Fruit fly (Drosophila melanogaster) S2 (cell line): Measurements from ENCODE around the gene CG31777.

Experiments used
- CG8478 ChIP-seq: fragments of >200 bp; optimal IDR thresholded peaks from 2 replicates; lab custom pipeline; 2018
- CTCF ChIP-seq, 2 experiments: fragments of >200 bp; optimal IDR thresholded peaks; 2 replicates each; lab custom pipeline; 2018

Gene CG31777

DNA sequence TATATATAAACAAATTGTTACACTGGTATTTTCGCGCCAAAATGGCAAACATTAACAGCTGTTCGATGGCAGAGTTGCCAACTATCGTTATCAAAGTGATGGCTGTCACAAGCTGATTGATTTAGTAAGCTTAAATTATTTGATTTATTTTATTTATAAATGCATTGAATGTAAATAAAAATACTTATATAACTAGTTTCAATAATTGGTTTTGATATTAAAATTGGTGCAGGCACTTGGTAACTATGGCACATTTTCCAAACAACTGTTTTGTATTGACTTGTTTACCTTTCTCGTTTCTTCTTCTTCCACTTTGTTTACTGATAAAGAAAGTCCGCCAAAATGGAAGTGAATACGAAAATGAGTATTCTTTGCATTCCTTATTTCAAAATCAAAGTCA is 4.8 kb upstream of the CG31777 start, which contains the start of gene cutlet:
TSS of gene cutlet (minus strand) at position 84 of the 400 bp plus-strand sequence.
- TF ChIP-seq CG8478 (lab: Kevin White, UChicago): no peak
- TF ChIP-seq CTCF (optimal IDR thresholded peaks at IDR 0.05; lab: Kevin White, UChicago): no peak

DNA sequence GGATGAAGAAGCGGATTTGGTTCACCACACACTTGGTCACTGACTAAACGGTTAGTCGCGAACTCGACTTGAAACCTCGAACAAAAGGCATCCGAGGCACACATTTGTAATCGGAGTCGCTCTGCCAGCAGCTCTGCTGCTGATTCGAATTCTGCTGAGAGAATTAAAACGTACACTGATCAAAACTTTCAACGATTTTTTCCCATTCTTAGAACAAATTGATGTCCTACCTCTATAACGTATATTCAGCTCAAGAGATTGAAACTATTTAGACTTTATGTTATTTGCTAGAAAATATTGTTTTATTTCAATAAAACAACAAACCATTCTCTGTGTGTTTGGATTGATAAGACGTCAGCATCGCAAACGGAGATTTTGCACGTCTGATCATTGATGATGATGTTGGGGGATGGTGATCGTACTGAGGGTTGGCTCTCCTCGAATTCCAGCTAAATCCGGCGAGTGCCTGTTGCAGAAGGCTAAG is 1.4 kb downstream of the CG31777 start, which contains the start of gene CG31778:
TSS of gene CG31778 (minus strand) at position 51 of the 484 bp plus-strand sequence.
- TF ChIP-seq CTCF (optimal IDR thresholded peaks at IDR 0.05; lab: Kevin White, UChicago) (no peak), CG8478 (lab: Kevin White, UChicago) (no peak)

DNA sequence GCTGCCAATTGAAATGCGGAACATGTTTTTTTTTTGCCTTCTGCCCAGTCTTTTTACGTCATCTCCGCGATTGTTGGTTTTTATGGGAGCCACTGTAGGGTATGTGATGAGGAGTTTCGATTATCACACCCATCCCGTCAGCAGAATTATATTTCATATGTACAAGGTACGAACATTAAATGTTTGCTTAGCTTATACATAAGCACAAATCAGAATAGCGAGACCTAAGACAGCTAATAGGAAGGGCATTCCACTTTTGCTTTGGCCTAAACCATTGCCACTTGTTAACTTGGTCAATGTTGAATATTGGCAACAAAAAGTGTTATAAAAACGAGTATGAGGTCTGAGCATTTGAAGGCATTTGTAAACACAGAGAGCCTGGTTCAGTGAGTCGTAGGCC is 3.6 kb downstream of the CG31777 start, which contains the start of gene CG2816:
TSS of gene CG2816 (plus strand) at position 400 of the 400 bp plus-strand sequence.
- no peak for TF ChIP-seq CTCF (optimal IDR thresholded peaks at IDR 0.05; lab: Kevin White, UChicago)

DNA sequence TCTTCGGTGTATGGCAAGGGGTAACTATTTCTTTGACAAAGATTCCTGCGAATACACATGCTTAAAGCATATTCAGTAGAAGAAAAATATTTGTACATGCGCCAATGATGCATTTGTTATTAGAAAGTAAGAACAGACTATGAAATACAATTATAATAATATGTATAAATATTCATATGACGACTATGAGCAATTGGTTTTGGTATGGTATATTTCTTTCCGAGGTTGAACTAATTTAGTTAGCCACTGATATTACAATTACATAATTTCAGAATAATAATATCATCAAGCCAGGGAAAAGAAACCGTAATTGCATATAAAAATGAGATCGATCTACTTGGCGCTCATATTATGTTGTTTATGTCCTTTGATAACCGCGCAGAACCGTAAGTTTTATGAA is 5.3 kb downstream of the CG31777 start, which contains the start of gene CG43145:
TSS of gene CG43145 (plus strand) at position 301 of the 400 bp plus-strand sequence.
- TF ChIP-seq CG8478 (lab: Kevin White, UChicago) (no peak), CTCF (optimal IDR thresholded peaks at IDR 0.05; lab: Kevin White, UChicago) (no peak)

DNA sequence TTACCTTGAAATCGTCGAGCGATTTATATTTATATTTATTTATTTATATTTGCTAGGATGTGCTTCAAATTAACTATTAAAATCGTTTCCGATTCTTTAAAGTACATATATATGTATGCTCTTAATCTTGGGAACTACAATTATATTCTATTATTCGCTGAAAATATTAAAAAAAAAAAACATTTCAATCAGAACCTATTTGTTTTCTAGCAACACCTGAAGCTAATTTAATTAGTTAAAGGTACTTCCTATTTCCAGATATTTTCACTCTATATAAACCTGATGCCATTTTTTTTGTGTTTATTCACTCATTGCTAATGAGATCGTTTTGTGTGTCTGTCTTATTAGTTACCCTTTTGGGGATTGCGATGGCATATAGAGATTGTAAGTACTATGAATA is 5.9 kb downstream of the CG31777 start, which contains the start of gene CG42467:
TSS of gene CG42467 (plus strand) at position 301 of the 400 bp plus-strand sequence.
- TF ChIP-seq CTCF (optimal IDR thresholded peaks at IDR 0.05; lab: Kevin White, UChicago): no peak
- TF ChIP-seq CG8478 (lab: Kevin White, UChicago): no peak

DNA sequence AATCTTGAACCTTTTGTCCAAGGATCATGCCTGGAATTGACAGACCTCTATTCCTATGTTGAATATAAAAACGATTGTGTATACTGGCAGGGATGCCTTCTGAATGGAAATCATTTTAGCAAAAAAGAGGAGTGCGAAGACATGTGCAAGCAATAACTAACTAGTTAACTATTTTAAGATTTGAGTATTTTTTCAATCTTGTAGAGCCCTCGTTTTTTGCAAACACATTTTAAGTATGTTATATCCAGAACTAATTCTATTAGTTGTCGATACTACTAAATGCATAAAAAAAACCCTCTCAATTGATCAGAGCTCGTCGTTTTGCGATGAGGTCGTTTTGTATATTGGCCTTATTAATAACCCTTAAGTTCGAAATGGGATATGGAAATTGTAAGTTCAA is 6.5 kb downstream of the CG31777 start, which contains the start of gene Sfp24C1:
TSS of gene Sfp24C1 (plus strand) at position 301 of the 400 bp plus-strand sequence.
- TF ChIP-seq CTCF (optimal IDR thresholded peaks at IDR 0.05; lab: Kevin White, UChicago) (no peak), CG8478 (lab: Kevin White, UChicago) (no peak)

DNA sequence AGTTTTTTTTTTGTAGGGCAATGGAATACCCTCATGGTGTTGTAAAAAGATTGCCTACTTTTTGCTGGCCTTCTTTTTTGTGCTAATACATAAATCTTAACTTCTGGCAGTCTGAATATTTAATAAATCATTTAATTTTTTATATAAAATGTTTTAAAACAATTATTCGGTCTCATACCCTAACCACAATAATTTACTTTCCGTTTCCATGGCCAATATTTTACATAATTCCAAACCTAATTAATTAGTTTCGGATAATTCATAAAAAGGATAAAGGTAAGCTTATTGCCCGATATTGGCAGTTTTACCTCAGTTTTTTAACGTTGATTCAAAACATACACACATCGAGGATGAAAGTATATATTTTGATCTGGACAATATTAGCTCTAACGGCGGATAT is 7.0 kb downstream of the CG31777 start, which contains the start of gene CG42465:
TSS of gene CG42465 (plus strand) at position 301 of the 400 bp plus-strand sequence.
- TF ChIP-seq CG8478 (lab: Kevin White, UChicago) (no peak), CTCF (optimal IDR thresholded peaks at IDR 0.05; lab: Kevin White, UChicago) (no peak)

DNA sequence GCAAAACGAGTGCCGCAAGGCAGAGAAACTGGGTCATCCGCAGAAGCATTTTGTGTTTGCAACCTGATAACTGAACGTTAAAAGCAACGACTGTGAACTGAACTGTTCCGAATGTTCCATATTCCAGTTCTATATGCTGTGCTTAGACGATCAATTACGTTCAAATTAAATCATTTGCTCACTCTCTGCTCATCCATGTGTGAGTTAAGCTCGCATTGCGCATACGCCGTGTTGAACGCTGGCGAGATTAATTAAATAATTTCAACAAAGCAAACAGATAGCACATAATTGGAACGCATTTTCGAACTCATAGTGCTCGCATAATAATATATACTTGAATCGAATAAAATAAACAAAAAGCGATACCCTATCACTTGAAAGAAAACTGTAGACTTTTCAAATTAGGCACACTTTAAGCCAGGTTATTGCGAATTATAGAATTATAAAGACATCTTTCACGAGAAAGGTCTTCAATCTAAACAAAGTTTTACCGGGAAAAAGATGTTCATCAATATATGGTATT is 7.8 kb downstream of the CG31777 start, which contains the start of the genes CG10031 and CG42464:
TSS of gene CG10031 (minus strand) at position 101 of the 523 bp plus-strand sequence.
TSS of gene CG42464 (plus strand) at position 473 of the 523 bp plus-strand sequence.
- no peak for TF ChIP-seq CTCF (optimal IDR thresholded peaks at IDR 0.05; lab: Kevin White, UChicago)

DNA sequence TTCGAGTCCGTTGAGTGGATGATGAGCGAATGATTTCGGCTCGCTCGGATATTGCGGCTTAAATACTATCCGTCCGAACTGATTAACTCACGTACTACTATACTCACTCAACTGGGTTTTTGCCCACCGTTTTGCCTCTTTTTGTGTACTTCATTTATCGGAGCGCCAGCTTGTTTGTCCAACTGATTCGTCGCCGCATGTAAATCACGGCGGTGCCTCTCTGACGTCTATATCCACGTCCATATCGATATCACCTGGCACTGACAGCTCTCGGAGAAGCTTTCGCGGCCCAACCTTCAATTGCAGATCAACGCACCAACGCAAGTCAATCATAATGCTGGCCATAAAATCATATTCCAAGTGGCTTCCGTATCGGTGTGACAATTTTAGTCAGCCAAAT is 9.1 kb downstream of the CG31777 start, which contains the start of gene CG3604:
TSS of gene CG3604 (minus strand) at position 101 of the 400 bp plus-strand sequence.
- TF ChIP-seq CG8478 (lab: Kevin White, UChicago): no peak
- no peak for TF ChIP-seq CTCF (optimal IDR thresholded peaks at IDR 0.05; lab: Kevin White, UChicago)

DNA sequence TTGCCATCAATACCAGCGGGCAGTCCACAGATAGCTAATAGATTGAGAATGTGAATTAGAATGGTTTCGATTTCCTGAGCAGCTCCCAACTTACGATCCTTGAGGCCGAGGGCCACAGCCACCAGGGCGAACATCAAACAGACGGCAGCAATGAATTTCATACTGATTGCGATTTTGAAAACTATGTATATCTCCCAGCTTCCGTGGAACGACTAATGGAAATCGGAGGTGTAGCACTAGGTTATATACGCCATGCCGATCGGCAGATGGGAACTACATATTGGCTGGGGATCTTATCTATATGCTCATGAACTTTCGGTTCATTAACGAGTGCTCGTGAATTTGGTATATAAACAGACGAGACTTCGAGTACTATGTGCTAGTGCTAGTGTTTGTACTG is 10.4 kb downstream of the CG31777 start, which contains the start of gene IM33:
TSS of gene IM33 (minus strand) at position 221 of the 400 bp plus-strand sequence.
- TF ChIP-seq CG8478 (lab: Kevin White, UChicago) (no peak), CTCF (optimal IDR thresholded peaks at IDR 0.05; lab: Kevin White, UChicago) (no peak)

DNA sequence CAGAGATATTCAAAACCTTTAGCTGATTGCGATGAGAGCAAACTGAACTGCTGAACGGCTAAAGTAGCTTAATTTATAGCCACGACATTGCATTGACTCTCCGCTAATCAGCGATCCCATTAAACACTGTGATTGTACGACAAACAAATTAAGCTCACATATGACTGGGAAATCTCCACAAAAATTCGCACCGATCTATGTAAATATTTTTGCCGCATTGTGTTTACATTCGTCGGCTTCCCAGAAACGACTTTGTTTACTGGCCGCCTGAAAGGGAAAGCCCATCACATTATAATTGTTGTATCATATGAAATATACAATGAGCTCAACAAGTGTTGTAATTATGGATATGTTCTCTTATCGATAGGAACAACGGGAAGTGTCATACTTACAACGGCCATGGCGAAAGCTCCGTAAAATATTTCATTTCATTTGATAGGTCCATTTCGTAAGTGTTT is 11.5 kb downstream of the CG31777 start, which contains the start of gene CG16713:
TSS of gene CG16713 (minus strand) at position 51 of the 458 bp plus-strand sequence.
- TF ChIP-seq CG8478 (lab: Kevin White, UChicago) (no peak), CTCF (optimal IDR thresholded peaks at IDR 0.05; lab: Kevin White, UChicago) (no peak)

DNA sequence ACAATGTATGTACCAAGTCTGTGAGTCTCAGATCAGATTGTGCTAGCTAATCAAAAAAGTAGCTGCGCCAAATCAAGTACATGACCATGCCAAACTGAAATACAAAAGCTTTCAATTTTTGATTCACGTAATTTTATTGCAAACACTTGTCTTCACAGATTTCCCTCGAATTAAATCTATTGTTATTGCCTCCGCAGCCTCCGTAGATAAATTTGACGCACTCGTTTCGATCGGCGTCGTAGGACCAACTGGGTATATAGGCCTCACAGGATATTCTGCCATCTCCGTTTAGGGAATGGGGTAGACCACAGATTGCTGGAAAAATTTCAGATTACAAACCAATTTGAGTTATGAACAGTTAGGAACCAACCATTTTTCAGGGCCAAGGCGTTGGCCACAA is 11.9 kb downstream of the CG31777 start, which contains the start of gene CG43165:
TSS of gene CG43165 (minus strand) at position 101 of the 400 bp plus-strand sequence.
- TF ChIP-seq CG8478 (lab: Kevin White, UChicago) (no peak), CTCF (optimal IDR thresholded peaks at IDR 0.05; lab: Kevin White, UChicago) (no peak)

DNA sequence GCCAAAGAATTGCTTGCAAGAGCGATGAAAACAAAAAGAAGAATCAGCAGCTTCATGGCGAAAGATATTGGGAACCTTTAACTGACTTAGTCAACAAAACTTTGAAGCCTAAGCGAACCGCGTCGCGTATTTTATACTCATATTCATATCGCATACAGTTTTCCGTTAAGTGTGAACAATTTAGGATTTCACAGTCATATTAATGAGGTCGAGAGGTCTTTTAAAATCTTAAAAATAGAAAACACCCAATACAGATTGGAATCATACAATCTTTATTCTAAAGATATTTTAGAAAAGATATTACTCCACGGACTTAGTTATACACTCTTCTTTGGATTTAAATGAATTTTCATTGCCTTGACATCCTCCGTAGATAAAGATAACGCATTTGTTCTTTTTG is 13.1 kb downstream of the CG31777 start, which contains the start of gene Acp24A4:
TSS of gene Acp24A4 (minus strand) at position 101 of the 400 bp plus-strand sequence.
- no peak for TF ChIP-seq CG8478 (lab: Kevin White, UChicago)
- no peak for TF ChIP-seq CTCF (optimal IDR thresholded peaks at IDR 0.05; lab: Kevin White, UChicago)

DNA sequence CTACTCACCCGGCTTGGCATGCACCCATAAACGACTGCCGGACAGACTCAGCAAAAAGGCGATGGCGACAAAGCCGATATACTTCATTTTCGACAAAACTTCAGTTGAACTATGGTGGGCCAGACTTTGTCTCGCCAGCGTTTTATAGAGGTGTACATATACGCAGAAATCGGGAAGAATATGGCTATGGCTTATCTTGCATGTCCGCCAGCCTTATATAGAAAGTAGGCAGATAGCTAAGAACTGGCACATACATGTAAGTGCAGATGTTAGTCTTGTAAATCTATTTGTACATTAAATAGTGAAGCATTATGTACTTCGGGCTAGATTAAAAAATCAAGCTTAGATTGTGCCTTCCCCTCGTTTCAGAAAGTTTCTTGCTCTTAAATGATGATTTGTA is 13.8 kb downstream of the CG31777 start, which contains the start of gene CG3513:
TSS of gene CG3513 (minus strand) at position 101 of the 400 bp plus-strand sequence.
- TF ChIP-seq CG8478 (lab: Kevin White, UChicago) (no peak), CTCF (optimal IDR thresholded peaks at IDR 0.05; lab: Kevin White, UChicago) (no peak)

DNA sequence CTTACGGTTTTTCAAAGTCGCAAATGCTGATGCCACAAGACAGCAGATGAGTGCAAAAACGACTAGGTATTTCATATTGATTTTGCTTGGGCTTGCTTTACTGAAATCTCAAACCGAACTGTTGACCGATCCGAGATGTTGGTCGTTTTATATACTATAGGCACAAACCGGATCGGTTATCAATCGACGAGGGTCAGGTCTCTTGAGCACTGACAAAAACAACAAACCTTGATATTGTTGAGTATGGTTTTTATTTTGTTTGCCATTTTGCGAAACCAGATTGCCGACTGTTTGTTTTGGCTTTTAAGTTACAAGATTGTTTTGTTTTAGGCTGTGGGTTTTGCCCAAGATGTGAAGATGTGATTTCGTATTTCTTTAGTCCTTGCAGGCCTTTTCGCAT is 14.4 kb downstream of the CG31777 start, which contains the start of gene CG16704:
TSS of gene CG16704 (minus strand) at position 122 of the 400 bp plus-strand sequence.
- no peak for TF ChIP-seq CTCF (optimal IDR thresholded peaks at IDR 0.05; lab: Kevin White, UChicago)
- TF ChIP-seq CG8478 (lab: Kevin White, UChicago): no peak
